Worm (Caenorhabditis elegans) whole organism, late embryonic: ENCODE measurements around the gene ztf-13.

ENCODE experiments used
- C08G9.2 ChIP-seq: sonication (generic microtip); optimal IDR thresholded peaks from 2 replicates; lab custom pipeline; 2016; ENCODE audit warnings: mild to moderate bottlenecking, missing genetic modification characterization, moderate library complexity, missing compliant biosample characterization
- dmd-4 ChIP-seq: sonication (generic microtip); optimal IDR thresholded peaks from 2 replicates; lab custom pipeline; 2016; ENCODE audit warnings: borderline replicate concordance, missing genetic modification characterization, missing compliant biosample characterization
- elt-2 ChIP-seq: sonication (generic microtip); optimal IDR thresholded peaks from 2 replicates; lab custom pipeline; 2016; ENCODE audit warnings: missing genetic modification reagents, missing genetic modification characterization, missing compliant biosample characterization
- gmeb-2 ChIP-seq: sonication (generic microtip); optimal IDR thresholded peaks from 2 replicates; lab custom pipeline; 2016; ENCODE audit warnings: missing genetic modification characterization, inconsistent platforms, missing compliant biosample characterization
- lim-6 ChIP-seq: sonication (generic microtip); optimal IDR thresholded peaks from 2 replicates; lab custom pipeline; 2016; ENCODE audit warnings: missing genetic modification characterization, missing compliant biosample characterization
- sox-4 ChIP-seq: sonication (generic microtip); optimal IDR thresholded peaks from 2 replicates; lab custom pipeline; 2017; ENCODE audit warnings: mild to moderate bottlenecking, missing genetic modification characterization, inconsistent platforms, missing compliant biosample characterization
- tbx-2 ChIP-seq: sonication (generic microtip); optimal IDR thresholded peaks from 2 replicates; lab custom pipeline; 2016; ENCODE audit warnings: missing genetic modification characterization, missing compliant biosample characterization

DNA sequence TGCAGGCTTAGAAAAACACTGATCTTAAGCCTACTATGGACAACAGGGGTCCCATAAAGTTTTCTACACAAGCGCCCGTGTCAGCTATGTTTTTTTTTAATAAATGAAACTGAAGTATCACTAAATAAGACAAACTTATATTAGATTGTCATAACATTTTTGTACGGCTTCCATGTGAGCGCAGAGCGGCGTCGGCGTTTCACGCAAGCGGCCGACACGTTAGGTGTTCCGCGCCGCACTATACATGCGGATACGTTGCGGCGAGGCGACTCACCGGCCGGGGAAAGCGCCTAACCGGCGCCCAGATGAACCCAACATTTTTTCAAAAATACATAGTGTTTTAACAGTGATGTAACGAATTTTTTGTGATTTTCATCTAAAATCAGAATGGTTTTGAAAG is 44.3 kb downstream of the ztf-13 start:
- no peak for TF ChIP-seq dmd-4 (tag; lab: Kevin White, UChicago)
- no peak for TF ChIP-seq gmeb-2 (tag; lab: Kevin White, UChicago)
- TF ChIP-seq tbx-2 (tag; lab: Kevin White, UChicago) = no peak
- TF ChIP-seq sox-4 (tag; lab: Kevin White, UChicago) = no peak
- TF ChIP-seq lim-6 (tag; lab: Kevin White, UChicago) = no peak
- no peak for TF ChIP-seq elt-2 (tag; lab: Kevin White, UChicago)
- no peak for TF ChIP-seq C08G9.2
